Worm (Caenorhabditis elegans) whole organism, L4/young adult: ENCODE data around the gene nhr-247.

Experiments
- W03F9.2 ChIP-seq: fragments of 150-350 bp; optimal IDR thresholded peaks from 2 replicates; lab custom pipeline; 2014; ENCODE audit warnings: missing biosample characterization, missing genetic modification characterization
- dao-5 ChIP-seq: sonication (generic microtip); optimal IDR thresholded peaks from 2 replicates; lab custom pipeline; 2016; ENCODE audit warnings: missing genotype, missing genetic modification characterization, moderate library complexity, missing compliant biosample characterization
- him-1 ChIP-seq: sonication (generic microtip); optimal IDR thresholded peaks from 2 replicates; lab custom pipeline; 2016; ENCODE audit warnings: missing genotype, missing genetic modification reagents, missing genetic modification characterization, missing compliant biosample characterization

nhr-247 gene

DNA sequence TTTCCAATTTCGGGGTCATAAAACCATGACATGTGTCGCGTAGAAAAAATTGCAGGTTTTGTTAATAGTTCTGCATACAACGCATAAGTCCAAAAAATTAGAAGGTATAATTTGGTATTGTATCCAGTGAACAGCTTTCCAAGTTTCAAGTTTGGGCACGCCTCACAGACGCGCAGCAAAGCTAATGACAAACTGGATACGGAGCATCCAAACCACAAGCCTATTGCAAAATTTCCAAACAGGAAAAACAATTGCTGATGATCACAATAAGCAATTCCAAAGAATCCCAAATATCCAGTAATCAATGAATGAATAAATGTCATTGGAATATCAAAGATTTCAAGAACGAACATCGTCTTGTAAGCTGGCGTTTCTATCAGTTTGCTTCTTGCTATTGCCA lies 9.3 kb upstream of the nhr-247 start:
- no peak for TF ChIP-seq him-1

DNA sequence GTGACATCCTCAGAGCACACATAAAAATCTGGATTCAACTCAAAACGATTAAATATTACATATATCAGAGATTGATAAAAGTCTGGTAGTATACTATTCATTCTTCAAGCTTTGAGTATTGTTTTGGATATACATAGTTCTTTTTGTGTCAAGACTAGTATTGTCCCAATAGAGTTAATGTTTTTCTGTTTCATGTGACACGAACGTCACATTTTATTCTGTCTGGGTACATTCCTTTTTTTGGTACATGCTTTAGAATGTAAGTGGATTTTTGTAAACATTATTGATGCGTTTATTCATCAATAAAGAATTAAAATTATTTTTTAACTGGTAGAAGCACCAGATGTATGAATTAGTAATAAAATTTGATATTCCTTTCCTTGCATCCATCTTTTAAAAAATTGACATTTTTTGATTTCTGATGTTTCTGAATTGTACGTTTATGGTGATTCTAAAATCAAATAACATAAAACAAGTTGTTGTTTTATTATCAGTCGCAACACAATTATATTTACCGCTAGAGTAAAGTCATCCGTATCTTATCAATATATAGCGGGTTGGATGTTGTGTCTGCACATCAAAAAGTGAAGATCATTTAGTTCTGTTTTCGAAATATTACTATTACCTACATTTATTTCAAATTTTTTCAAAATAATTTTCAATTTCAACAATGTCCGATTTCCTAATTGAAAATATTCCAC lies 6.8 kb upstream of the nhr-247 start, which contains the start of the genes srt-22 and nhr-246:
Gene srt-22, minus strand, starts transcription at position 101 of the 701 bp plus-strand sequence.
Gene nhr-246, plus strand, starts transcription at position 651 of the 701 bp plus-strand sequence.
- TF ChIP-seq W03F9.2 (tag; lab: Kevin White, UChicago) (no peak), dao-5 (tag; lab: Kevin White, UChicago) (no peak), him-1 (no peak)

ce11 chrV:15318638-15319037 lies 4.1 kb upstream of the nhr-247 start, which contains the start of gene nhr-291:
Gene nhr-291 (plus strand): TSS chrV:15318961.
- no peak for TF ChIP-seq W03F9.2 (tag; lab: Kevin White, UChicago)
- no peak for TF ChIP-seq him-1
- TF ChIP-seq dao-5 (tag; lab: Kevin White, UChicago) = no peak

DNA sequence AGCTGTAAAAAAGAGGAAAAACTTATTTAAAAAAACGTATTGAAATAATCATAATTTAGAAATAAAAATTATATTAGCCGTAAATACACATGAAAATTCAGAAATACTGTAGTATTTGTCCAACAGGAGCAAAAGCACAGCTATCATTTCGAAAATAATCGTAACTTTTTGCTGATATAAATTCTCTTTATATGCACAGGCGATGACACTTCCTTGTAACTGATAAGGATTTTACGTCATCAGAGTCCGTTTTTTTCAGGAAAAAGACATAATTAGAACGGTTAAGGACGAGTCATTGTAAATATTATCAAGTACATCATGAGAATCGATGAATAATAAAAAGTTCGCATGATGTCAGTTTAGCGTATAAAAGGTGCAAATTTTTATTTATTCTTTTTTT lies 635 bp downstream of the nhr-247 start:
- TF ChIP-seq dao-5 (tag; lab: Kevin White, UChicago) = no peak
- TF ChIP-seq him-1 = no peak

DNA sequence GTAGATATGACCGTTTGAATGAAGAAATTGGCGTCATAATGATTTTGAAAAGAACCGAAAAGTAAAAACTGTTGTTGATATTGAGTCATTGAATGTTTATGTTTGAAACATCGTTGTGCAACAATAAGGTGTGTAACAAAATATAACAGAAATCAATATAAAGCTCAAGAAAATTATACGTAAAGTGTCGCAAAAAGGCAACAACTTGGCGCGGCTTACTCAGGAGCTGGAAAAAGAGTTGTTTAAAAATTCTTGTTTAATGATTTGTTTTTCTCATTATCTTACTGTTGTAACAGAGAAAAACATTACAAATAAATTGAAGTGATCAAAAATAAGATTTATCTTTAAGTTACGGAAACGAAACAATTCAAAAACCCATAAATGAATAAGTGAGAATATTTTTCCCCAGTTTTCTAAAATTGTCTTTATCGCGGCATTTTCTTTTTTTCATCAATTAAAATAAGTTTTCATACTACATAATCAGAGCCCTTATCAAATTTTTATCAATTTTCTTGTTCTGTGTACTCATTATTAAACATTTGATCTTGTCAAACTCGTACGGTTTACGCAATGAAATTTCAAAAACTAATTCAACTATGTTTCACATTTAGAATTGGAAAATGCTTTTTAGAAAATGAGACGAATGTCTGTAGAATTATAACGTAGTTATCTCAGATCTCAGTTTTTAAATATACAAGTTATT lies 5.1 kb downstream of the nhr-247 start, which contains the start of gene ZK1037.6:
Gene ZK1037.6, minus strand, starts transcription at position 51 of the 703 bp plus-strand sequence.
- no peak for TF ChIP-seq dao-5 (tag; lab: Kevin White, UChicago)
- TF ChIP-seq him-1 = no peak
- TF ChIP-seq W03F9.2 (tag; lab: Kevin White, UChicago) = no peak

- no peak for TF ChIP-seq W03F9.2 (tag; lab: Kevin White, UChicago)
- no peak for TF ChIP-seq him-1
- no peak for TF ChIP-seq dao-5 (tag; lab: Kevin White, UChicago)
These were observed 7.5 kb downstream of the nhr-247 start, which contains the start of gene srh-295 for ce11 chrV:15330314-15330713. Gene srh-295 (plus strand): TSS chrV:15330614.

DNA sequence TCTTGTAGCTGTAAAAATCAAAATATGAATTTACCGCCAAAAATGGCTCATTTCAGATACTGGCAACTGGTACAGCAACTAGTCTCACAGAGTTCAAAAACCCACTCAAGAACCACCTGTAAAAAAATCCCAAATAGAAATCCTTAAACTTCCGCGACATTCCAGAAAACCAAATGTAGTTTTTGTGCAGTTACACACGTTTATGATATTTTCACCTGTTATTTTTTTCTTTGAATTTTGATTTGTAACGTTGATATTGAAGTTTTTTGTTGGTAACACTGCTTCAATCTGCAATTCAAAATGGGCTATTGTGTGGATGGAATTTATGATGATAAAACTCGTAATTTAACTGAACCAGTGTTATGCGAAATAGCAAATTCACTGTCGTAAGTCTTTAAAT lies 10.1 kb downstream of the nhr-247 start, which contains the start of gene srw-113:
Gene srw-113, plus strand, starts transcription at position 301 of the 400 bp plus-strand sequence.
- TF ChIP-seq W03F9.2 (tag; lab: Kevin White, UChicago) (no peak), dao-5 (tag; lab: Kevin White, UChicago) (no peak), him-1 (no peak)

DNA sequence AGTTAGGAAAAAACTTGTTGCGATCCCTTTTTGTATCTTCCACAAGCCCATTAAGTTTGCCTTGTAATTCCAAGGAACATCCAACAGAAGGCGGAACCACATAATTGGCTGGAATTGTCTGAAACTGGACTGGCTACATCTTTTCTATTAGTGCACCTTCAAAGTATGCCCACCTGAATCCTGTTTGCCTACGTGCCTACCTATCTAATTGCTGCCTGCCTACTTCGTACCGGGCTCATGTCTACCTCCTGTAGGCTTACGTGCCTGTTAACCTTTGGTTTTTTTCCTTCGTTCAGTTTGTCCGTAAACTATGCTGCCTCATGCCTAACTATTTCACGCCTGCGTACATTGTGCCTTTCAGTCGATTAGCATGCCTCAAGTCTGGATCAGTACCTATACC lies 14.6 kb downstream of the nhr-247 start, which contains the start of gene wrt-7:
Gene wrt-7, minus strand, starts transcription at position 101 of the 400 bp plus-strand sequence.
- no peak for TF ChIP-seq W03F9.2 (tag; lab: Kevin White, UChicago)
- TF ChIP-seq him-1 = no peak
- TF ChIP-seq dao-5 (tag; lab: Kevin White, UChicago) = no peak

DNA sequence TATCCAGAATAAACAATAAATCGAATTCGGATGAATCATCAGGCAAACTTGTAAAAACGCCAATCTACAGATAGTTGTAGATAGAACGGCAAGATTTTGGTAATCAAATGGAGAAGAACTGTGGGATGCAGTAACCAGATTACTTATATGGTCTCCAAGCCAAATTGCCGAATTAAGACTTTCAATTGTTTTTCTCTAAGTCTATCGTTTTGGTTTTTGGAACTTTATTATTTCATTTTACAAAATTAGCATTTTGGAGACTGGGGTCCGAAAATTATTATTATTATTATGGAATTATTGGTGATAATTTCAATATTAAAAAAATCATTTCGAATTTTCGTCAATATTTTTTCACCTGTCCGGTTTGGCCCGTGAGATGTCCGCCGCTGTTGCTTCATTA lies 16.6 kb downstream of the nhr-247 start, which contains the start of gene clec-228:
Gene clec-228, minus strand, starts transcription at position 101 of the 400 bp plus-strand sequence.
- TF ChIP-seq dao-5 (tag; lab: Kevin White, UChicago) (no peak), W03F9.2 (tag; lab: Kevin White, UChicago) (no peak), him-1 (no peak)

DNA sequence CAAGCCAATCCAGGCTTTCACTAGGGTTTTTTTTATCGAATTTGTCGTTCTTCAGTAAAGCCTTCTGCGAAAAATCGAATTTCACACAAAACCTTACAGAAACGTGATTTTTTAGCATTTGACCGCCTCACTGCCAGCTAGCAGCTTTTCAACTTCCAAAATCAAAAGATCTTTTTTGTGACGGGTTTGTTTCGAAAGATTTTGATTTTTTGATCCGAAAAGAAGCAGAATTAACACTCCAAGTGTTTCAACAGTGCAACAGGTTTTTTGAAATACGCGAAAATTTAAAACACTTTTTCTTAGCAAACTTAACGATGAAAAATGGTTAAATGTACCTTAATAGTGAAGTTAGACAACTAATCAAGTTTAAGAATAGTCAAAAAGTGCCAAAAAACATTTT lies 18.6 kb downstream of the nhr-247 start, which contains the start of gene clec-229:
Gene clec-229, minus strand, starts transcription at position 101 of the 400 bp plus-strand sequence.
- TF ChIP-seq dao-5 (tag; lab: Kevin White, UChicago) (no peak), him-1 (no peak), W03F9.2 (tag; lab: Kevin White, UChicago) (no peak)

DNA sequence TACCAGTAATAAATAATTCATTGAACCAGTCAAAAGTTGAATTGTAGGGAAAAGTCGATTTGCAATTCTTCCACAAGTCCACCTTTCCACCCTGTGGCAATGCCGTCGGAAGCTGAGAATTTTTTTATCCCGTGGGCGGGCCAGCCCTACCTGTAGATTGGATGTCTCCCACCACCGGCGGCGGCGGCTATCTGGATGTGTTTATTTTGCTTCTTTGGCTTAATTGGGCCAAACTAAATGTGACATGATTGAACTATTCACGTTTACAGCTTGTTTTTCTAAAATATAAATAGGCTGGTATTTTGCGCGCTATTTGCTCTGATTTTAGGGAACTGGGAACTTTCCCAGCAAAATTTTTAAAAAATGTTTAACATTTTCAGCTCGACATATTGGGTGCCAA lies 21.7 kb downstream of the nhr-247 start, which contains the start of gene wrt-8:
Gene wrt-8, minus strand, starts transcription at position 101 of the 400 bp plus-strand sequence.
- no peak for TF ChIP-seq him-1
- TF ChIP-seq W03F9.2 (tag; lab: Kevin White, UChicago) = no peak
- TF ChIP-seq dao-5 (tag; lab: Kevin White, UChicago) = no peak

ce11 chrV:15347292-15347691 lies 24.5 kb downstream of the nhr-247 start, which contains the start of gene C29F3.3:
Gene C29F3.3 (minus strand): TSS chrV:15347392.
- TF ChIP-seq W03F9.2 (tag; lab: Kevin White, UChicago) (no peak), dao-5 (tag; lab: Kevin White, UChicago) (no peak), him-1 (no peak)

DNA sequence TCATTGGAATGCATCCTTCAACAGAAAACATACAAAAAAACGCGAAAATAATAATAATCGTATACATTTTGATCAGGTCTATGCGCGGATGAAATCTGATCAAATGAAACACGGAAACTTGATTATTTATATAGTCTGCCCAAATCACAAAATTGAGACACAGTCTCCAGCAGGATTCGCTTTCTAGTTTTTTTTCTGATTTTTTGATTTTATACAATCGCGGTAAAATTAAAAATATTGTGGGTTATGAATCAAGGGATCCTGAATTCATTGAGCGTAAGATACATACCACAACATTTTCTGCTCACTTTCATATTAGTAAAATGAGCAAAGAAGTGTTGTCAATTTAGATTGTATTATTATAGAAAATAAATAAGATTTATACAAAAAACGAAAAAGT lies 26.3 kb downstream of the nhr-247 start, which contains the start of gene clec-230:
Gene clec-230, minus strand, starts transcription at position 101 of the 400 bp plus-strand sequence.
- TF ChIP-seq dao-5 (tag; lab: Kevin White, UChicago) = no peak
- TF ChIP-seq W03F9.2 (tag; lab: Kevin White, UChicago) = no peak
- TF ChIP-seq him-1 = no peak

DNA sequence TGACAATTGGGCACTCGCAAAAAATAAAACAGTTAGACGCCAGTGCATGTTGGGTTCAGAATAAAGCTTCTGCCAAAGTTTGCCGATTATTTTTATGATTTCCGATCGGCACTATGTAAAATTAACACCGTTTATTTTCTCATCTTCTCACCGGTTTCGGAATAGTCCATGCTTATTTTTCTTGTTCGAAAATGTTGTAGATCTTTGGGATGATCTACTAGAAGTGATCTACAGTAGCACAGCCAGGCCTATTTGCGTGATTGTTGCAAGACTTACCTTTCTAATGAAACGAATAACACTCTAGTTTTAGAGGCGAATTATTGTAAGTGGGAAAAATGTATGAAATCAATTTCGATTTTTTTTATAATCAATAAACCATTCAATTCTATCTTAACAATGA lies 27.8 kb downstream of the nhr-247 start, which contains the start of gene clec-231:
Gene clec-231, minus strand, starts transcription at position 101 of the 400 bp plus-strand sequence.
- TF ChIP-seq dao-5 (tag; lab: Kevin White, UChicago) (no peak), him-1 (no peak), W03F9.2 (tag; lab: Kevin White, UChicago) (no peak)
